Worm (Caenorhabditis elegans): ENCODE data around the gene ttr-39.

Gene ttr-39

DNA sequence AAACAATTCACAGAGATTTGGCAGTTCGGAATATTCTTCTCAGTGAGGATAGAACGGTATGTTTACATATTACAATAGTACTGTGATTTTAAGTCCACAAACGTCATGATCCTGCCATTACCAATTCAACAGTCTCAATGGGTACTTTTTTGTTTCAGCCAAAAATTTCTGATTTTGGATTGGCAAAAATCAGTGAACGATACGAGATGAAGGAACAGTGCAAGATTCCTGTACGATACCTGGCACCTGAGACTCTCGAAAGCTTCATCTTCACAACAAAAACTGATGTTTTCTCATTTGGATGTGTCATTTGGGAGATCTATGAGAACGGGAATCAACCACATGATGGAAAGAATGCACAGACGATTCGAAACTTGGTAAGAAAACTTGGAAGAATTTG lies 11.7 kb downstream of the ttr-39 start:
- TF ChIP-seq mab-9 (GFP tag; IDR thresholded peaks at IDR 0.05) (no peak), nhr-85 (tag) (no peak), mef-2 (tag; optimal IDR thresholded peaks at IDR 0.05) (no peak), tlp-1 (tag; optimal IDR thresholded peaks at IDR 0.05) (no peak), fkh-10 (GFP tag; optimal IDR thresholded peaks at IDR 0.05) (no peak), xbp-1 (tag; optimal IDR thresholded peaks at IDR 0.05) (no peak), ceh-8 (GFP tag; optimal IDR thresholded peaks at IDR 0.05) (no peak), nhr-76 (tag; optimal IDR thresholded peaks at IDR 0.05) (no peak), dsc-1 (tag; optimal IDR thresholded peaks at IDR 0.05) (no peak), ets-5 (GFP tag; IDR thresholded peaks at IDR 0.05) (no peak), nhr-47 (tag; optimal IDR thresholded peaks at IDR 0.05) (no peak), nhr-19 (GFP tag; conservative IDR thresholded peaks at IDR 0.05) (no peak), lin-13 (GFP tag; optimal IDR thresholded peaks at IDR 0.05) (no peak), hpl-2 (GFP tag; optimal IDR thresholded peaks at IDR 0.05) (no peak)

ce11 chrIV:10075899-10076298 lies 13.8 kb downstream of the ttr-39 start, which contains the start of gene W01B6.5:
TSS of gene W01B6.5 (plus strand) at chrIV:10076199.
- TF ChIP-seq hpl-2 (GFP tag; optimal IDR thresholded peaks at IDR 0.05), result no peak
- no peak for TF ChIP-seq efl-1 (optimal IDR thresholded peaks at IDR 0.05)
- TF ChIP-seq efl-1 (GFP tag; optimal IDR thresholded peaks at IDR 0.05 in 1 of 2), result peak in 1 of 2 experiments; percentile 40

DNA sequence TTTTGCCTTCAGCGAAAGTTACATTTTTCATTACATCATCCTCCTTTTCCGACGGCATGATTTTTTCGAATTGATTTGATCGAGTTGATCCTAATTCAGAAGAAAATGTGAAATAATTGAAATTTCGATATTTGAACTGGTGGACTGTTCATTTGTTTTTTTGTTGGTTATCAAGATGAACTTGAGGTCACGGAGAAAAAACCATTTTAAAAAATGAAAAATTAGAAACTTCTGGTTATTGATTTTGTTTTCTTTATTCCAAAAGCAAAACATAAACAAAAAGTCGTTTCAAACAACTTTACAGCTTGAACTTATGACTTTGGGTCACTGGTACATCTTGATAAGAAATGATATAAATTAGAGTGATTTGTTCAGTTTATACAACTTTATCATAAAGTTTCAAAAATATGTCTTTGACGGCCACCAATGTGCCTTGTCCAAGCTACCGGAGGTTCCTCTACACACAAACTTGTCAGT lies 14.6 kb downstream of the ttr-39 start, which contains the start of the genes ttbk-4 and W01B6.4:
TSS of gene ttbk-4 (minus strand) at position 101 of the 477 bp plus-strand sequence.
TSS of gene W01B6.4 (plus strand) at position 427 of the 477 bp plus-strand sequence.
- TF ChIP-seq fkh-10 (GFP tag; optimal IDR thresholded peaks at IDR 0.05) (no peak), C34B4.2 (tag; optimal IDR thresholded peaks at IDR 0.05) (no peak), jun-1 (tag; optimal IDR thresholded peaks at IDR 0.05) (no peak), nhr-47 (tag; optimal IDR thresholded peaks at IDR 0.05) (no peak), ceh-63 (GFP tag; optimal IDR thresholded peaks at IDR 0.05) (no peak), nhr-76 (tag; optimal IDR thresholded peaks at IDR 0.05) (no peak), alr-1 (tag; optimal IDR thresholded peaks at IDR 0.05; ENCODE audit: borderline replicate concordance) (no peak), snu-23 (GFP tag; optimal IDR thresholded peaks at IDR 0.05) (no peak)

DNA sequence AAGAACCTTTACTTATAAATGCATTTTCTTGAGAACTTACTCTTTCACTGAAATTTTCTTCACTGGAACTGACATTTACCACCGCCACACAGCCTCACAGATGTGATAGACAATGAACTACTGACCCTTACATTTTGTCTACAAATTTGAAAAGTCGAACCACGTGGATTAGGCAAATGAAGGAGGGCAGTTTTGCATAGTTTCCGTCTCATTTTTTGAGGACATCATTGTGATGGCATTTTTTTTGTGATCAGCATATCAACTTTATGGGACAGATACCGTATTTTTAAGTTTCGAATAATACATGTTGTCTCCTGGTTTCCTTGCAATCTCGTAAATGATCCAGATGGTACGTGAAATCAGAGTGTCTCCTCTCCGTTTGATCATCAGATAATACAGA lies 17.1 kb downstream of the ttr-39 start, which contains the start of gene W01B6.3:
TSS of gene W01B6.3 (minus strand) at position 101 of the 400 bp plus-strand sequence.
- TF ChIP-seq unc-62 (GFP tag; optimal IDR thresholded peaks at IDR 0.05) (no peak), nhr-47 (tag; optimal IDR thresholded peaks at IDR 0.05) (no peak), mdl-1 (tag; optimal IDR thresholded peaks at IDR 0.05) (no peak), ceh-88 (GFP tag; IDR thresholded peaks at IDR 0.05) (no peak), lir-3 (tag; optimal IDR thresholded peaks at IDR 0.05; ENCODE audit: poor library complexity) (no peak), ces-1 (GFP tag; optimal IDR thresholded peaks at IDR 0.05) (no peak), ets-5 (GFP tag; IDR thresholded peaks at IDR 0.05) (no peak), egl-13 (tag; optimal IDR thresholded peaks at IDR 0.05) (no peak)

- no peak for TF ChIP-seq ztf-11 (tag; optimal IDR thresholded peaks at IDR 0.05)
- no peak for TF ChIP-seq nhr-85 (tag)
- no peak for TF ChIP-seq rnt-1 (tag; optimal IDR thresholded peaks at IDR 0.05)
- TF ChIP-seq snu-23 (GFP tag; optimal IDR thresholded peaks at IDR 0.05), result no peak
- TF ChIP-seq nhr-11 (tag; optimal IDR thresholded peaks at IDR 0.05), result no peak
- TF ChIP-seq efl-3 (GFP tag; optimal IDR thresholded peaks at IDR 0.05), result no peak
- no peak for TF ChIP-seq efl-1 (optimal IDR thresholded peaks at IDR 0.05)
- TF ChIP-seq efl-1 (GFP tag; optimal IDR thresholded peaks at IDR 0.05 in 1 of 2), result no peak
- no peak for TF ChIP-seq sup-37 (GFP tag; optimal IDR thresholded peaks at IDR 0.05)
- TF ChIP-seq ztf-4 (tag; optimal IDR thresholded peaks at IDR 0.05), result no peak
- TF ChIP-seq unc-98 (GFP tag; IDR thresholded peaks at IDR 0.05), result no peak
These were observed 21.4 kb downstream of the ttr-39 start for ce11 chrIV:10068266-10068665.
